Fruit fly (Drosophila melanogaster): ENCODE measurements around the gene CG33630.

The CG33630 gene

DNA sequence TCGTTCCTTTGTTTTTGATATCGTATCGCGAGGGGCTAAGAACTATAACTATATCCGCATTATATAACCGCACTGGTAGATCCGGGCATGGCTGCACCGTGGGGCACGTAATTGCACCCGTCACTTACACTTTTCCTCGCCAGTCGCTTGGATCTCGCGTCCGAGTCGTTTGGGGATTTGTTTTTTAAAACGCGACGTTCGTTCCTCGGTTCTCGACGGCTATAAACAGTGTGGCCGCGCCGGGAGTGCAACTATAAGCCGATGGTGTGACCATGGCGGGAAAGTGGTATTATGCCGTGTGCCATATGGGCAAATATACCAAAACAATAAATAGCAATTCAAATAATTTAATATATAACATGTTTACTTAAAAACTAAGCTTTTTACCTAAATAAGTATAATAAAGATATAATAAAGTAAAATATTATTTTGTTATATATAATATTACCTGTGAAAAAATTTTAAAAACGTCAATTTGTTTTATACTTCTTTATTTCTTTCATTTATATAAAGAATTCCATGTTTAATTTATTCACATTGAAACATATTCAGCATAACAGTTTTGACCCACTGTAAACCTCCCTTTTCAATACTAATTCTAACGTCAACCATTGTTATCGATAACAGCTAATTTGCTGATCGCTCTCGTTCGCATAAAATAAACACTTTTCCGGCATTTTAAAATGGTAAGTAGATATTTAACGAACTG, 19.6 kb upstream of the CG33630 start, which contains the start of the genes Mical and CG3909:
Gene Mical, minus strand, starts transcription at position 232 of the 709 bp plus-strand sequence.
Gene CG3909, plus strand, starts transcription at position 607 of the 709 bp plus-strand sequence.
- TF ChIP-seq h (optimal IDR thresholded peaks at IDR 0.05) (no peak), psq (optimal IDR thresholded peaks at IDR 0.05) (no peak), Myc (optimal IDR thresholded peaks at IDR 0.05) (no peak)

DNA sequence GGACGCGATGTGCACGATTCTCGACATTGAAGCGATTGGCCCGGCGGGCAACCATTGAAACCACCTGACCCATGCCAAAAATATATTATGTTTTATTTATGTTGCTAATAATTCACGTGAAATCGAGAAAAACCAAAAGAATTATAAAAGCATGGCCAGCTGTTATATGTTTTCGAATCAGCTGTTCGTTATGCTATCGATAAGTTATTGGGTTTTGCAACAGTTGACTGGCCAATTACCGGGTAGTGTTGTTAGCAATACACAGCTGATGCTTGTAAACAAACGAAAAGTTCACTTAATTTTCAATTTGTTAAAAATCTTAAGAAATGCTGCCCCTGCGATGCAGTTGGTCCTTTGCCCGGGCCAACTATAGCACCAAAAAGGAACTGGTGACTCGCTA, 17.1 kb upstream of the CG33630 start, which contains the start of the genes CG11722 and mtTFB2:
Gene CG11722, minus strand, starts transcription at position 200 of the 400 bp plus-strand sequence.
Gene mtTFB2, plus strand, starts transcription at position 232 of the 400 bp plus-strand sequence.
- no peak for TF ChIP-seq insv (optimal IDR thresholded peaks at IDR 0.05)
- no peak for TF ChIP-seq psq (optimal IDR thresholded peaks at IDR 0.05)
- no peak for TF ChIP-seq h (optimal IDR thresholded peaks at IDR 0.05)
- TF ChIP-seq ttk (optimal IDR thresholded peaks at IDR 0.05), result no peak
- TF ChIP-seq Sin3A (optimal IDR thresholded peaks at IDR 0.05), result no peak
- TF ChIP-seq Myc (optimal IDR thresholded peaks at IDR 0.05), result no peak

DNA sequence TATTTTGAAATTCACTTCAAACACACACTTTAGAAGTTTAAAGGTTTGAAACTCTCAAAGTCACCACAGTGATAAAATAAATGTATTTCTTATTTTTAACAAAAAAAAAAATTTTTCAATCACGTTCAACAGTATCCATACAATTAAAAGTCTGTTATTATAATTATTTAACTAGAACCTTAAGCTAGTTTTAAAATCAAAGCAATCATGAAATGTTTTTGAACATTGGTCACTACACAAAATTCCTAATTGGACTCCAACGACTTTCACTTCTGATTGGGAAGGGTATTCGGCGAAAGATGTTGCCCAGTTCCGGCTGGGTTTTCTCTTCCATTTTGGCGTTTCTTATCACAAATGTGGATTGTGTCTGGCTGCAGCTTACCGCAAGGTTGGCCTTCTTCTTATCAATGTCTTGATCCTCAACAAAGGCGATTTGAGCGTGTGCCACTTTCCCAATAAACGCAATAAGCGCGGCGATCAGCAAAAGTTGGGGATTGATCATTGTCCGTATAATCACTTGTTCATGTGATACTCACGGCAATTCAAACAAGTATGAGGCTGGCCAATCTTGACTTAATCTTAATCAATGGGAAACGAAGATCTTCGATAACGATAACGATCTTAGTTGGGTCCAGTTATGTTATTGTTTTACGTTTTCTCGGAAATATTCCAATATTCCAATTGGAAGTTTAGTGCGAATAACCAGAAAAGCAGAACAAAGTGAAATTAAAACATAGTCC, 14.2 kb upstream of the CG33630 start:
- no peak for TF ChIP-seq psq (optimal IDR thresholded peaks at IDR 0.05)

DNA sequence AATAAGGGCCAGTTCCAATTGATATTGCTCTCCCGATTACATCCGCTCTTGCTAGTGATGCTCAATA, 13.8 kb upstream of the CG33630 start, which contains the start of gene CG12811:
Gene CG12811, minus strand, starts transcription at position 23 of the 67 bp plus-strand sequence.
- TF ChIP-seq insv (optimal IDR thresholded peaks at IDR 0.05) (no peak), Myc (optimal IDR thresholded peaks at IDR 0.05) (no peak), h (optimal IDR thresholded peaks at IDR 0.05) (no peak), Sin3A (optimal IDR thresholded peaks at IDR 0.05) (no peak), psq (optimal IDR thresholded peaks at IDR 0.05) (no peak), ttk (optimal IDR thresholded peaks at IDR 0.05) (no peak)

DNA sequence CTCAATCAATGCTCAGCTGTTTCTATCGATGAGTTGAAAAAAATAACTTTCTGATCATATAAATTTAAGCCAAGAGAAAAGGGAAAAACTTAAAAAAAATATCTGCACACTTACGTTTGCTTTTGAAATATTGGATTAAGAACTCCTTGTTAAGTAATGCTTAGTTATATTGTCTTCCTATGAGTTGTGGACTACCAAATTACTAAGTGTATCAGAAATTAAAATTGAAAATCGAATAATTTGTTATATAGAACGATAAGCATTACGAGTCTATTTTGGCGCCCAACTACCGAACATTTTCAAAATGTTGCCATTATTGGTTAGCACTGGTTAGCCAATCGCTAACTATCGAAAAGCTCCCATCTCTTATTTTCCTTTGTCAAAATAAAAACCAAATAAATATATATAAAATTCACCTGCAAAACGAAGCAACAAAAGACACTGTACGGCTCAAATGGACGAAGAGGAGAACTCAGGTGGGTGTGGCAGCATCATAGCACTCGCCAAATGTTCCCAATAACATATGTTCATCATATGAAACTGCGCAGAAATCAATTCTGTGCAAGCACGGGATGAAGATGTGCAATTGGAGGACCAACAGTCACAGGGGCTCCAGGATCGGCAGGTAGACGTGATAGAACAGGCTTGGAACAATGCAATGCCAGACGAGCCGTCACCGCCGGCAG, 13.4 kb upstream of the CG33630 start, which contains the start of gene ohgt:
Gene ohgt, plus strand, starts transcription at position 358 of the 686 bp plus-strand sequence.
- TF ChIP-seq insv (optimal IDR thresholded peaks at IDR 0.05) (no peak), Sin3A (optimal IDR thresholded peaks at IDR 0.05) (no peak), h (optimal IDR thresholded peaks at IDR 0.05) (no peak), Myc (optimal IDR thresholded peaks at IDR 0.05) (no peak), psq (optimal IDR thresholded peaks at IDR 0.05) (no peak), ttk (optimal IDR thresholded peaks at IDR 0.05) (no peak)

DNA sequence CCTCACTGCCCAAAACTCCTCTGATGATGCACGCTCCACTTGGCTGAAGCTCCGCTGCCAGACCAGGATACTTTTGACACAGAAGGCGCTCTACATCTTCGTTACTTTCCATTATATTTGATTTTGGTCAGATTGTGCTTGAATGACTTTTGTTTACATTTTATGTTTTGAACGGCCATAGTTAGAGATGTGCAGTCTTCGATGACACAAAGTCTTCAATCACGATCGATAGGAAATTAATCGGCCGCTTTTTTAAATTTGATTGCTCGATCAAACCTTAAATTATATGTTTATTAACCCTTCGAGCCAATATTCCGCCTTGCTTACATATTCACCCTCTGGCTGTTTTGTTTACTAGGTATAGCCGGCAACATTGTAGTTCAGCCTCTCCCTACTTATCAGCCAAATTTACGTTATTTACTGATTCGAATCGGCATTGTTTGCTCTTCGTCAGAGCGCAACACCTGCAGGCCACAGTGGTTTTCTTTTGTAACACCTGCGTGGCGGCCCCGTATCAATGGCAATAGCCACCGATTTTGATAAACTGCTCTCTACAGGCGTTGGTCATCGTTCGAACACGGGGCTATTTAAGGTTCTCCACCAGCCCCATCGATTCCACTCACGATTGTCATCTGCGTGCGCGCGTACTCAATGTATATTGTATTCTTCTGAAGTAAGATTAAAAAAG, 9.6 kb upstream of the CG33630 start, which contains the start of the genes Fancl and Npc2e:
Gene Fancl, minus strand, starts transcription at position 175 of the 688 bp plus-strand sequence.
Gene Npc2e, plus strand, starts transcription at position 638 of the 688 bp plus-strand sequence.
- TF ChIP-seq Sin3A (optimal IDR thresholded peaks at IDR 0.05), result no peak
- TF ChIP-seq insv (optimal IDR thresholded peaks at IDR 0.05), result no peak
- no peak for TF ChIP-seq psq (optimal IDR thresholded peaks at IDR 0.05)
- no peak for TF ChIP-seq ttk (optimal IDR thresholded peaks at IDR 0.05)
- TF ChIP-seq Myc (optimal IDR thresholded peaks at IDR 0.05), result no peak
- no peak for TF ChIP-seq h (optimal IDR thresholded peaks at IDR 0.05)

DNA sequence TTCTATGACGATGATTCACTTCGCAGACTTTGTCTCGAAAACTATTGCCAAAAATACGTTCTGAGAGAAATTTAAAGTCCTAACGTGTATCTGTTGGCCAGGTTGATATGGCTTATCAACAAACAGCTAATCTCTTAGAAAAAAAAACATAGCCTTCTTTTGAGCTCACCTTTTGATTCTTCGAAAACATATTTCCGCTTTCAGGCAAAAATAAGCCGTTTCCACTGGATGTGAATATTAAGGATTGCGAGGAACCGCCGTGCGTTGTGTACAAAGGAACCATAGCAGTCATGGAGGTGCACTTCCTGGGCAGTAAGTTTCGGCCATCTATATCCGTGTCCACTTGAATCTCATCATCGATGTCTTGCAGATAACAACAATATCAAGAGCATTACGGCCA, 8.9 kb upstream of the CG33630 start:
- TF ChIP-seq Myc (optimal IDR thresholded peaks at IDR 0.05), result no peak
- no peak for TF ChIP-seq psq (optimal IDR thresholded peaks at IDR 0.05)
- no peak for TF ChIP-seq insv (optimal IDR thresholded peaks at IDR 0.05)
- no peak for TF ChIP-seq ttk (optimal IDR thresholded peaks at IDR 0.05)
- no peak for TF ChIP-seq Sin3A (optimal IDR thresholded peaks at IDR 0.05)
- TF ChIP-seq h (optimal IDR thresholded peaks at IDR 0.05), result no peak

DNA sequence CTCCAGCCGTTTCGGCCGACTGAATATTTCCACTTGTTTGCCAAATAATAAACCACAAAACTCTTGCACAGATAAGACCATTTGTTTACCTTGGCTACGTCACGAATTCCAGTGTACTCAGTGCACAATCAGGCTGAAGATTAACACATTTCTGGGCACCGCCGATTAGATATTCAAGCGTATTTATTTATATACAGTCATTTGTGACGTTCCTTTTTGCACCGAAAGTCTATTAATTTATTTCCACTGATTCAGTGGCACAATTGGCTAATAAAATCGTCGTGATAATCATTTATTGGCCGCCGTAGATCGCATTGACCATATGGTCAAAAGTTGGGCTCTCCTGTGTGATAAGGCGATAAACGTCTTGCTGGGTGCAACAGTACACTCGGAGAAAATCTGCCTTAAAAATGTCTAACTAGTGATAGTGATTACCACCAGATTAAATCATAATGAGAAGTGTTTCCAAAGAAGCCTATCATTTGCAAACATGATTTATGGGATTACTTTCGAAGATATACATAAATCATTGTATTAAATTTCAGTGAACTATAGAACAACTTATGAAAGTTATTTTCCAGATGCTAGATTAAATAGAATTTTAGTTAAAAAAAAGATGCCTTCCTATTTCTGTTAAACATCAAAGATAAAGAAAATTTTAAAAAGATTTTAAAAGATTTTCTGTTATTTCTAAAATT, 8.0 kb upstream of the CG33630 start:
- TF ChIP-seq insv (optimal IDR thresholded peaks at IDR 0.05) (no peak), Sin3A (optimal IDR thresholded peaks at IDR 0.05) (no peak), psq (optimal IDR thresholded peaks at IDR 0.05) (no peak), ttk (optimal IDR thresholded peaks at IDR 0.05) (no peak), Myc (optimal IDR thresholded peaks at IDR 0.05) (no peak), h (optimal IDR thresholded peaks at IDR 0.05) (no peak)

DNA sequence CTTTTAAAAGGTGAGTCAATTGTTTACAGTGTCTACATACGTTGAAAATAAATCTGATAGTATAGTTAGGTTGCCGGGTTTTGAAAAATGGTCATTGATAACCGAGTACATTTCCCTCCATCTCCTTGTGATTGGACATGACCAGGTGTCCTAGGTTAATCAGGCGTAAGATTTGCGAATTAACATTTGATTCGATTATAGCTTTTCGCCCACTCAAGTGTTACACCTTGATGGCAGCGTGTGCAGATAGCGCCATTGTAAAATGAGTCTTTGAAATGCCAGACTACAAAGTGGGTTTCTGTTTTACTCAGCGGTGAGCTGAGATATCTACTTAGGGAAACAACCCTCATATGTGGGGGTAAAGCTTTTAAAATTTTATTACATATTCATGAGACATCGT, 7.4 kb upstream of the CG33630 start:
- TF ChIP-seq Sin3A (optimal IDR thresholded peaks at IDR 0.05), result no peak
- TF ChIP-seq insv (optimal IDR thresholded peaks at IDR 0.05), result no peak

DNA sequence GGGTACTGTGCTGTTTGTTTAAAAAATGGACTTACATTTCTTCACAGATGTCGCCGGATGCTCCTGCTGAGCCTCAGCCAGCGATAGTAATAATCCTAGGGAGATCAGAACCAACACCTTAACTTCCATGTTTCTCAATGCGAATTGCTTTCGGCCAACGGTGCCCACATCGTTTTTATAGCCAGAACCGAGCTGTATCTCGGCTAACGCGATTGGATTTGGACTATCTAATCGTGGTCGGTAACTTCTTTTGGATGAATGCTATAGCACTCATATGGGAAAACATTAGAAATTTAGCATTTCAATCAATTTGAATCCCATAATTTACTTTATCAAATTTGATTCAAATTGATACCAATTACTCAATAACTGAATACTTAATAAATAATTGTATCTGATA, 6.5 kb upstream of the CG33630 start, which contains the start of gene Npc2d:
Gene Npc2d, minus strand, starts transcription at position 133 of the 400 bp plus-strand sequence.
- TF ChIP-seq psq (optimal IDR thresholded peaks at IDR 0.05) (no peak), Myc (optimal IDR thresholded peaks at IDR 0.05) (no peak), h (optimal IDR thresholded peaks at IDR 0.05) (no peak), Sin3A (optimal IDR thresholded peaks at IDR 0.05) (no peak), ttk (optimal IDR thresholded peaks at IDR 0.05) (no peak), insv (optimal IDR thresholded peaks at IDR 0.05) (no peak)

DNA sequence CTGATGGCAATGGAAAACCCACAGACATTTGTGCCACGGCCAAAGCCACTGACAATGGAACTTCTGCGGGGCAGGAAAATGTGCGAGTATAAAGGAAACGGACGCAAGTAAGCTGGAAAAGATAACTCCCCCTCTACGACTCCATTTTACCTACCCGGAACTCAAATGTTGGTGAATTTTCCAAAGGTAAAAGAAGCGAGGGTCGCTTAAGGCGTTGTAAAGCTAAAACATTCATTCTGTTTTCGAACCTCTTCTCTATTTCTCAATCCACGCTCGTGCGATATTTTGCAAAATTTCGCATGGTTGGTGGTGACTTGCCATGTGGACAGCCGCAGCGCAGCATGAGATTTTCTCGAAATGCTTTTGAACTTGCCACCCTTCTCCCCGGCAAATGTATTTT, 5.8 kb upstream of the CG33630 start:
- TF ChIP-seq ttk (optimal IDR thresholded peaks at IDR 0.05), result no peak
- no peak for TF ChIP-seq h (optimal IDR thresholded peaks at IDR 0.05)
- TF ChIP-seq psq (optimal IDR thresholded peaks at IDR 0.05), result no peak
- TF ChIP-seq Sin3A (optimal IDR thresholded peaks at IDR 0.05), result no peak
- TF ChIP-seq Myc (optimal IDR thresholded peaks at IDR 0.05), result no peak
- TF ChIP-seq insv (optimal IDR thresholded peaks at IDR 0.05), result no peak
